Worm (Caenorhabditis elegans) whole organism, mixed stage, embryonic: ENCODE results near the gene ZK792.7.

Source experiments
- M03D4.4 ChIP-seq: sonication (generic microtip); optimal IDR thresholded peaks from 2 replicates; lab custom pipeline; 2017; ENCODE audit warnings: mild to moderate bottlenecking, missing genetic modification characterization, missing compliant biosample characterization
- bed-3 ChIP-seq: fragments of 200-800 bp; sonication (Bioruptor generic); optimal IDR thresholded peaks from 3 replicates; lab custom pipeline; 2018; ENCODE audit warnings: mild to moderate bottlenecking, missing genetic modification characterization, moderate library complexity, missing compliant biosample characterization
- blmp-1 ChIP-seq: fragments of 150-350 bp; optimal IDR thresholded peaks from 2 replicates; lab custom pipeline; 2014; ENCODE audit warnings: missing biosample characterization, missing genetic modification characterization
- ceh-39 ChIP-seq: fragments of 150-350 bp; optimal IDR thresholded peaks from 2 replicates; lab custom pipeline; 2014; ENCODE audit warnings: missing biosample characterization, missing genetic modification characterization
- ceh-43 ChIP-seq: fragments of 200-800 bp; sonication (Bioruptor generic); optimal IDR thresholded peaks from 2 replicates; lab custom pipeline; 2018; ENCODE audit warnings: mild to moderate bottlenecking, missing genetic modification characterization, moderate library complexity, missing compliant biosample characterization
- ces-1 ChIP-seq: fragments of 150-350 bp; optimal IDR thresholded peaks from 2 replicates; lab custom pipeline; 2014; ENCODE audit warnings: missing biosample characterization, missing genetic modification reagents, missing genetic modification characterization
- cnd-1 ChIP-seq: fragments of 200-800 bp; sonication (Bioruptor generic); optimal IDR thresholded peaks from 2 replicates; lab custom pipeline; 2018; ENCODE audit warnings: mild to moderate bottlenecking, missing genetic modification characterization, missing compliant biosample characterization
- drap-1 ChIP-seq: fragments of 200-800 bp; sonication (Bioruptor generic); optimal IDR thresholded peaks from 3 replicates; lab custom pipeline; 2018; ENCODE audit warnings: mild to moderate bottlenecking, missing genetic modification characterization, missing compliant biosample characterization
- elt-1 ChIP-seq: sonication (generic microtip); optimal IDR thresholded peaks from 2 replicates; lab custom pipeline; 2017; ENCODE audit warnings: missing genetic modification characterization, mild to moderate bottlenecking, missing compliant biosample characterization, antibody characterized with exemption, moderate library complexity, borderline replicate concordance; ENCODE audit not compliant: insufficient read depth
- elt-3 ChIP-seq: fragments of 150-350 bp; optimal IDR thresholded peaks from 2 replicates; lab custom pipeline; 2014; ENCODE audit warnings: missing biosample characterization, missing genetic modification characterization
- flh-1 ChIP-seq: fragments of 200-800 bp; sonication (Bioruptor generic); optimal IDR thresholded peaks from 2 replicates; lab custom pipeline; 2018; ENCODE audit warnings: mild to moderate bottlenecking, missing genetic modification characterization, moderate library complexity, missing compliant biosample characterization
- ham-2 ChIP-seq: fragments of 200-800 bp; sonication (Bioruptor generic); optimal IDR thresholded peaks from 2 replicates; lab custom pipeline; 2018; ENCODE audit warnings: mild to moderate bottlenecking, missing genetic modification characterization, missing compliant biosample characterization
- hlh-1 ChIP-seq: fragments of 150-350 bp; optimal IDR thresholded peaks from 2 replicates; lab custom pipeline; 2014; ENCODE audit warnings: missing biosample characterization, missing genetic modification reagents, missing genetic modification characterization
- lin-13 ChIP-seq: fragments of 150-350 bp; optimal IDR thresholded peaks from 2 replicates; lab custom pipeline; 2014; ENCODE audit warnings: missing biosample characterization, missing genetic modification characterization
- lin-32 ChIP-seq: fragments of 200-800 bp; sonication (Bioruptor generic); optimal IDR thresholded peaks from 2 replicates; lab custom pipeline; 2018; ENCODE audit warnings: mild to moderate bottlenecking, missing genetic modification characterization, missing compliant biosample characterization
- lsy-2 ChIP-seq: fragments of 150-350 bp; optimal IDR thresholded peaks from 2 replicates; lab custom pipeline; 2014; ENCODE audit warnings: missing biosample characterization, missing genetic modification characterization
- mab-5 ChIP-seq: fragments of 150-350 bp; optimal IDR thresholded peaks from 2 replicates; lab custom pipeline; 2014; ENCODE audit warnings: missing biosample characterization, missing genetic modification characterization
- mep-1 ChIP-seq: fragments of 150-350 bp; optimal IDR thresholded peaks from 2 replicates; lab custom pipeline; 2017; ENCODE audit warnings: missing biosample characterization, missing genetic modification reagents, missing genetic modification characterization, inconsistent platforms
- mls-2 ChIP-seq: sonication (generic microtip); optimal IDR thresholded peaks from 2 replicates; lab custom pipeline; 2016; ENCODE audit warnings: mild to moderate bottlenecking, missing genetic modification characterization, moderate library complexity, missing compliant biosample characterization
- nhr-12 ChIP-seq: fragments of 150-350 bp; optimal IDR thresholded peaks from 2 replicates; lab custom pipeline; 2014; ENCODE audit warnings: missing biosample characterization, missing genetic modification characterization
- nhr-237 ChIP-seq: fragments of 150-350 bp; optimal IDR thresholded peaks from 2 replicates; lab custom pipeline; 2014; ENCODE audit warnings: missing biosample characterization, missing genetic modification characterization
- nhr-28 ChIP-seq: fragments of 150-350 bp; optimal IDR thresholded peaks from 2 replicates; lab custom pipeline; 2014; ENCODE audit warnings: missing biosample characterization, missing genetic modification characterization
- pha-4 ChIP-seq: fragments of 150-350 bp; optimal IDR thresholded peaks from 2 replicates; lab custom pipeline; 2018; ENCODE audit warnings: missing biosample characterization, missing genetic modification reagents, missing genetic modification characterization
- sem-2 ChIP-seq: fragments of 200-800 bp; sonication (Bioruptor generic); optimal IDR thresholded peaks from 2 replicates; lab custom pipeline; 2018; ENCODE audit warnings: mild to moderate bottlenecking, missing genetic modification characterization, missing compliant biosample characterization
- snpc-4 ChIP-seq: fragments of 150-350 bp; optimal IDR thresholded peaks from 2 replicates; lab custom pipeline; 2014; ENCODE audit warnings: missing biosample characterization, missing genetic modification characterization
- sptf-1 ChIP-seq: sonication (generic microtip); optimal IDR thresholded peaks from 2 replicates; lab custom pipeline; 2017; ENCODE audit warnings: mild to moderate bottlenecking, missing genetic modification characterization, moderate library complexity, missing compliant biosample characterization
- tbx-8 ChIP-seq: fragments of 200-800 bp; sonication (Bioruptor generic); optimal IDR thresholded peaks from 2 replicates; lab custom pipeline; 2018; ENCODE audit warnings: mild to moderate bottlenecking, missing genetic modification characterization, moderate library complexity, missing compliant biosample characterization
- unc-120 ChIP-seq: sonication (generic microtip); optimal IDR thresholded peaks from 2 replicates; lab custom pipeline; 2017; ENCODE audit warnings: missing genetic modification characterization, missing compliant biosample characterization; ENCODE audit not compliant: poor library complexity, severe bottlenecking
- unc-39 ChIP-seq: fragments of 150-350 bp; optimal IDR thresholded peaks from 2 replicates; lab custom pipeline; 2014; ENCODE audit warnings: missing biosample characterization, missing genetic modification characterization
- unc-62 ChIP-seq: fragments of 150-350 bp; optimal IDR thresholded peaks from 2 replicates; lab custom pipeline; 2014; ENCODE audit warnings: missing biosample characterization, missing genetic modification reagents, missing genetic modification characterization
- zip-8 ChIP-seq: fragments of 150-350 bp; optimal IDR thresholded peaks from 2 replicates; lab custom pipeline; 2014; ENCODE audit warnings: missing biosample characterization, missing genetic modification characterization

Gene ZK792.7

ce11 chrIV:11655370-11655769, 38.9 kb upstream of the ZK792.7 start, which contains the start of gene ent-1:
TSS of gene ent-1 (minus strand) at chrIV:11655470.
- TF ChIP-seq blmp-1 (tag; lab: Kevin White, UChicago): no peak
- TF ChIP-seq hlh-1 (tag; lab: Kevin White, UChicago): no peak
- TF ChIP-seq sptf-1 (tag; lab: Kevin White, UChicago): no peak
- no peak for TF ChIP-seq nhr-28 (tag; lab: Kevin White, UChicago)
- TF ChIP-seq lin-13: no peak
- no peak for TF ChIP-seq mls-2 (tag; lab: Kevin White, UChicago)
- no peak for TF ChIP-seq sem-2 (GFP tag; lab: Kevin White, UChicago)
- no peak for TF ChIP-seq zip-8
- TF ChIP-seq snpc-4 (tag; lab: Kevin White, UChicago): no peak
- no peak for TF ChIP-seq lin-32 (GFP tag; lab: Kevin White, UChicago)
- no peak for TF ChIP-seq unc-62 (GFP tag; lab: Kevin White, UChicago)

ce11 chrIV:11656144-11656780, 38.0 kb upstream of the ZK792.7 start, which contains the start of gene ZK809.5:
TSS of gene ZK809.5 (plus strand) at chrIV:11656730.
- TF ChIP-seq ces-1 (GFP tag; lab: Kevin White, UChicago) (peak; percentile 21), ham-2 (peak; percentile 20), ceh-43 (GFP tag; lab: Kevin White, UChicago) (peak; percentile 13), snpc-4 (tag; lab: Kevin White, UChicago) (no peak)

ce11 chrIV:11659794-11660312, 34.4 kb upstream of the ZK792.7 start, which contains the start of gene ZK792.1:
TSS of gene ZK792.1 (plus strand) at chrIV:11659844.
- TF ChIP-seq unc-39 (tag; lab: Kevin White, UChicago) (no peak), unc-62 (GFP tag; lab: Kevin White, UChicago) (no peak), nhr-12 (no peak), sem-2 (GFP tag; lab: Kevin White, UChicago) (no peak), ham-2 (no peak), ceh-39 (tag; lab: Kevin White, UChicago) (no peak), hlh-1 (tag; lab: Kevin White, UChicago) (no peak)

ce11 chrIV:11665010-11665409, 29.2 kb upstream of the ZK792.7 start, which contains the start of gene ZK809.9:
TSS of gene ZK809.9 (plus strand) at chrIV:11665310.
- TF ChIP-seq mls-2 (tag; lab: Kevin White, UChicago) (no peak), nhr-28 (tag; lab: Kevin White, UChicago) (no peak), lin-32 (GFP tag; lab: Kevin White, UChicago) (no peak), cnd-1 (tag; lab: Kevin White, UChicago) (no peak), nhr-12 (no peak), blmp-1 (tag; lab: Kevin White, UChicago) (no peak), tbx-8 (GFP tag; lab: Kevin White, UChicago) (no peak), elt-3 (tag; lab: Kevin White, UChicago) (no peak), lsy-2 (no peak), ham-2 (no peak), drap-1 (GFP tag; lab: Kevin White, UChicago) (no peak), unc-62 (GFP tag; lab: Kevin White, UChicago) (no peak), mep-1 (tag; lab: Kevin White, UChicago) (no peak), bed-3 (GFP tag; lab: Kevin White, UChicago) (no peak), mab-5 (tag; lab: Kevin White, UChicago) (no peak), unc-120 (no peak), hlh-1 (tag; lab: Kevin White, UChicago) (no peak)
- TF ChIP-seq, all 35 proteins: peak for 0

- no peak for TF ChIP-seq sem-2 (GFP tag; lab: Kevin White, UChicago)
- TF ChIP-seq mep-1 (tag; lab: Kevin White, UChicago): no peak
- no peak for TF ChIP-seq flh-1 (GFP tag; lab: Kevin White, UChicago)
- no peak for TF ChIP-seq ceh-43 (GFP tag; lab: Kevin White, UChicago)
- TF ChIP-seq pha-4 (tag; lab: Kevin White, UChicago): no peak
- no peak for TF ChIP-seq elt-1 (tag; lab: Kevin White, UChicago)
- no peak for TF ChIP-seq hlh-1 (tag; lab: Kevin White, UChicago)
- TF ChIP-seq unc-39 (tag; lab: Kevin White, UChicago): no peak
- no peak for TF ChIP-seq lsy-2
- no peak for TF ChIP-seq zip-8
- no peak for TF ChIP-seq unc-62 (GFP tag; lab: Kevin White, UChicago)
- TF ChIP-seq nhr-237 (tag; lab: Kevin White, UChicago): no peak
- TF ChIP-seq M03D4.4: no peak
Observed at ce11 chrIV:11668001-11668400, 26.2 kb upstream of the ZK792.7 start, which contains the start of gene atg-4.2. TSS of gene atg-4.2 (plus strand) at chrIV:11668024.
